Worm (Caenorhabditis elegans) whole organism, L2 larva: ENCODE measurements around the gene nstp-10.

Experiments
- Y55F3AM.14 ChIP-seq: fragments of 200-800 bp; sonication (Bioruptor generic); optimal IDR thresholded peaks from 2 replicates; lab custom pipeline; 2018; ENCODE audit warnings: mild to moderate bottlenecking, missing genetic modification characterization, missing compliant biosample characterization
- ZK546.5 ChIP-seq: sonication (generic microtip); optimal IDR thresholded peaks from 2 replicates; lab custom pipeline; 2017; ENCODE audit warnings: missing biosample characterization, missing genetic modification characterization
- alr-1 ChIP-seq: fragments of 150-350 bp; optimal IDR thresholded peaks from 2 replicates; lab custom pipeline; 2014; ENCODE audit warnings: missing biosample characterization, missing genetic modification characterization
- aly-2 ChIP-seq: fragments of 150-350 bp; optimal IDR thresholded peaks from 2 replicates; lab custom pipeline; 2014; ENCODE audit warnings: missing biosample characterization, missing genetic modification characterization
- ama-1 ChIP-seq: fragments of 150-350 bp; optimal IDR thresholded peaks from 2 replicates; lab custom pipeline; 2018; ENCODE audit warnings: inconsistent platforms
- blmp-1 ChIP-seq: sonication (generic microtip); optimal IDR thresholded peaks from 2 replicates; lab custom pipeline; 2017; ENCODE audit warnings: missing genetic modification characterization, mild to moderate bottlenecking, missing compliant biosample characterization, antibody characterized with exemption, moderate library complexity; ENCODE audit not compliant: insufficient read depth
- ceh-82 ChIP-seq: fragments of 150-350 bp; optimal IDR thresholded peaks from 2 replicates; lab custom pipeline; 2014; ENCODE audit warnings: missing biosample characterization, missing genetic modification characterization
- crh-2 ChIP-seq: sonication (generic microtip); optimal IDR thresholded peaks from 2 replicates; lab custom pipeline; 2017; ENCODE audit warnings: missing biosample characterization, missing genetic modification characterization
- dmd-4 ChIP-seq: sonication (generic microtip); optimal IDR thresholded peaks from 2 replicates; lab custom pipeline; 2017; ENCODE audit warnings: missing biosample characterization, missing genetic modification characterization
- elt-3 ChIP-seq: sonication (generic microtip); optimal IDR thresholded peaks from 2 replicates; lab custom pipeline; 2017; ENCODE audit warnings: missing biosample characterization, missing genetic modification characterization
- fos-1 ChIP-seq: fragments of 150-350 bp; optimal IDR thresholded peaks from 2 replicates; lab custom pipeline; 2014; ENCODE audit warnings: missing biosample characterization, missing genetic modification characterization
- gmeb-1 ChIP-seq: fragments of 150-350 bp; optimal IDR thresholded peaks from 2 replicates; lab custom pipeline; 2014; ENCODE audit warnings: missing biosample characterization, missing genetic modification characterization
- lin-11 ChIP-seq: fragments of 150-350 bp; sonication (generic microtip); optimal IDR thresholded peaks from 2 replicates; lab custom pipeline; 2014; ENCODE audit warnings: missing biosample characterization, missing genetic modification characterization, inconsistent platforms, mixed read lengths
- lin-39 ChIP-seq: fragments of 150-350 bp; optimal IDR thresholded peaks from 2 replicates; lab custom pipeline; 2014; ENCODE audit warnings: missing biosample characterization, missing genetic modification reagents, missing genetic modification characterization
- mab-5 ChIP-seq: fragments of 150-350 bp; optimal IDR thresholded peaks from 2 replicates; lab custom pipeline; 2014; ENCODE audit warnings: missing biosample characterization, missing genetic modification characterization
- mbf-1 ChIP-seq: sonication (generic microtip); optimal IDR thresholded peaks from 2 replicates; lab custom pipeline; 2017; ENCODE audit warnings: missing biosample characterization, missing genetic modification characterization
- mdl-1 ChIP-seq, 2 experiments: fragments of 150-350 bp in 1 of 2; sonication (generic microtip) in 1 of 2; optimal IDR thresholded peaks; 2 replicates each; lab custom pipeline; 2017; ENCODE audit warnings: missing biosample characterization in 2 of 2, missing genetic modification characterization in 2 of 2
- nhr-10 ChIP-seq: sonication (generic microtip); optimal IDR thresholded peaks from 2 replicates; lab custom pipeline; 2017; ENCODE audit warnings: missing biosample characterization, missing genetic modification characterization
- nhr-129 ChIP-seq: fragments of 150-350 bp; optimal IDR thresholded peaks from 2 replicates; lab custom pipeline; 2014; ENCODE audit warnings: missing biosample characterization, missing genetic modification characterization
- nhr-23 ChIP-seq: fragments of 150-350 bp; optimal IDR thresholded peaks from 2 replicates; lab custom pipeline; 2014; ENCODE audit warnings: missing biosample characterization, missing genetic modification reagents, missing genetic modification characterization
- nhr-25 ChIP-seq: fragments of 150-350 bp; sonication (generic microtip); optimal IDR thresholded peaks from 3 replicates; lab custom pipeline; 2014; ENCODE audit warnings: missing biosample characterization, missing genetic modification characterization
- peb-1 ChIP-seq: fragments of 150-350 bp; optimal IDR thresholded peaks from 2 replicates; lab custom pipeline; 2014; ENCODE audit warnings: missing biosample characterization, missing genetic modification characterization
- sem-4 ChIP-seq: fragments of 150-350 bp; optimal IDR thresholded peaks from 2 replicates; lab custom pipeline; 2014; ENCODE audit warnings: missing biosample characterization, missing genetic modification reagents, missing genetic modification characterization
- sma-9 ChIP-seq, 2 experiments: fragments of 150-350 bp in 1 of 2; sonication (generic microtip) in 1 of 2; optimal IDR thresholded peaks; 2 replicates each; lab custom pipeline; 2014 to 2016; ENCODE audit warnings: missing genetic modification characterization in 2 of 2, mild to moderate bottlenecking in 1 of 2, missing biosample characterization in 1 of 2, missing compliant biosample characterization in 1 of 2, missing genetic modification reagents in 1 of 2, moderate library complexity in 1 of 2
- snpc-4 ChIP-seq: fragments of 150-350 bp; optimal IDR thresholded peaks from 2 replicates; lab custom pipeline; 2014; ENCODE audit warnings: missing biosample characterization, missing genetic modification characterization
- unc-39 ChIP-seq: fragments of 150-350 bp; optimal IDR thresholded peaks from 2 replicates; lab custom pipeline; 2014; ENCODE audit warnings: missing biosample characterization, missing genetic modification characterization
- unc-62 ChIP-seq: fragments of 150-350 bp; optimal IDR thresholded peaks from 2 replicates; lab custom pipeline; 2014; ENCODE audit warnings: missing biosample characterization, missing genetic modification reagents, missing genetic modification characterization
- zag-1 ChIP-seq: fragments of 150-350 bp; optimal IDR thresholded peaks from 2 replicates; lab custom pipeline; 2014; ENCODE audit warnings: missing biosample characterization, missing genetic modification characterization

Gene nstp-10

DNA sequence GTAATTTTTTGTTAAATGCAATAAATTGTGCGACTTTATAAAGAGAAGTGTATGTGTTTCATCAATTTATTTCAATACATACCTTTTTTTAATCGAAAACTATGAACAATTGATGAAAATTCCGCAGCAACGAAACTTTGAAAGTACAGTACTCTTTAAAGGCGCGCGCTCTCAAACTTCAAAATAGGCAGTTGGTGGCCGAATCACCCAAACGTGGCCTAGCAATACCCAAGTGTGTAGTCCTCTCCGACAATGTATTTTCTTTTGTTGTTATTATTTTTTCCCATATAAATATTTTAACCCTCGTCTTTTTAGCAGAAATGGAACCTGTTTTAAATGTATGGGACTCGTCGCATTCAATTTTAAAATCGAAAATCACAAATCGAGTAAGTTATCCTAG is 13.1 kb downstream of the nstp-10 start, which contains the start of gene C50F4.4 (continued):
- TF ChIP-seq sem-4 (tag; lab: Kevin White, UChicago) = no peak

DNA sequence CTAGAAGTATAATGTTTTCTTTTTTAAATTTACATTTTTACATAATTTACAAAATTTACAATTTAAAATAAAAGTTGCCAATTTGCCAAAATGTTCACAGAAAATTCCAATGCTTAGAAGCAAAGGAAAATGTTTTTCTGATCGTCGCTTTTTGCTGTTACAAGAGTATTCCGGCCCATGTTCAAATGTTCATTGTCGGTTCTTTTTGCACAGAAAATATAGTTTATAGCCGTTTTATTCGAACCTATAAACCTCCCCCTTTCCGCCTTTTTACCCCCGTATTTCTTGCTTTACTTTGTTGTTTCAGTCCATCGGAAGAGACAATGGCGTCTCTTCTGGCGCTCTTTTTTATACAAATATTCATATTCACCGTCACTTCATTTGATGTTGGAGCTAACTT is 15.0 kb downstream of the nstp-10 start, which contains the start of gene tag-329:
tag-329 (plus strand) TSS at position 301 of the 400 bp plus-strand sequence.
- TF ChIP-seq ama-1 (lab: Kevin White, UChicago) = no peak
- no peak for TF ChIP-seq dmd-4 (tag; lab: Kevin White, UChicago)
- TF ChIP-seq mbf-1 (tag; lab: Kevin White, UChicago) = no peak
- no peak for TF ChIP-seq ceh-82 (tag; lab: Kevin White, UChicago)
- no peak for TF ChIP-seq nhr-10 (tag; lab: Kevin White, UChicago)
- TF ChIP-seq unc-39 (tag; lab: Kevin White, UChicago) = no peak
- TF ChIP-seq gmeb-1 (tag; lab: Kevin White, UChicago) = no peak

DNA sequence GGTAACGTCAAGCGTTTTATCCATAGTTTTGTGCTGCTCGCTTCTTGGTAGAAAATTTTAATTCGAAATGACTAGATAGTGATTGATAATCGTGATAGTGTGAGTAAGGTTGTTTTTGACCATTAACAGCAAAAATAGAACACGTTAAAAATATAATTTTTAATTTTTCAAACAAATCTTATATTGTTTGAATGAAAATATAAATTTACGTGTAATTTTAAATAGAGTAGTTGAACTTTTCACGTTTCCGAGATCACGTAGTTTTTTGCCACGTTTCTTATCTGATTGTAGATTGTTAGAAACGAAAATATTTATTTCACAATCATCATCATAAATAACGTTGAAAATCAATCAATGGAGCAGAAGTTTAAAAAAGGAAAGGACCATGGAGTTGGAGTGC is 18.2 kb downstream of the nstp-10 start, which contains the start of the genes C50F4.10 and pfk-1.2:
C50F4.10 (minus strand) TSS at position 101 of the 400 bp plus-strand sequence.
pfk-1.2 (plus strand) TSS at position 325 of the 400 bp plus-strand sequence.
- TF ChIP-seq peb-1 (tag; lab: Kevin White, UChicago) = no peak
- TF ChIP-seq nhr-129 (tag; lab: Kevin White, UChicago) = no peak
- no peak for TF ChIP-seq alr-1 (tag; lab: Kevin White, UChicago)
- TF ChIP-seq ceh-82 (tag; lab: Kevin White, UChicago) = no peak
- no peak for TF ChIP-seq elt-3 (tag; lab: Kevin White, UChicago)
- no peak for TF ChIP-seq lin-39 (tag; lab: Kevin White, UChicago)
- TF ChIP-seq, all 48 proteins: peak for 0

DNA sequence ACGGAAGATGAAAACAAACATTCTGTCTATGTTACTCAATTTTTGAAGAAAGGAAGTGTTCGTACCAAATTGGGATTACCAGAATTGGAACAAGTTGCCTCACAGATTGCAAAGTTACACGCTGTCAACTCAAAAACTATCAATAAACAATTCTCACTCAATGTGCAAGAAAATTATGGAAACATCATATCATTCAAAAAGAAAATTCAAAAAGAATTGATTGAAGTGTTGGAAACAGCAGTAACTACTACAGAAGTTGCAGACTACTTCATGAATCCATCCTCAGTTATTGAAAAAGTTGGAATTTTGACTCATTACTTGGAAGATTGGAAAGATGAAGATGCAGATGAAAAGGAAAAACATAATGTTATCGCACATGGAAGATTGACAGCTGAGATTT is 21.7 kb downstream of the nstp-10 start:
- TF ChIP-seq snpc-4 (tag; lab: Kevin White, UChicago) (no peak), alr-1 (tag; lab: Kevin White, UChicago) (no peak), sem-4 (tag; lab: Kevin White, UChicago) (no peak), mdl-1 (tag; optimal IDR thresholded peaks at IDR 0.05; lab: Kevin White, UChicago) (no peak), mab-5 (tag; lab: Kevin White, UChicago) (no peak), aly-2 (tag; lab: Kevin White, UChicago) (no peak), gmeb-1 (tag; lab: Kevin White, UChicago) (no peak), ZK546.5 (tag; lab: Kevin White, UChicago) (no peak), lin-11 (tag; lab: Kevin White, UChicago) (no peak), blmp-1 (tag; lab: Kevin White, UChicago) (no peak), ama-1 (lab: Kevin White, UChicago) (no peak), unc-62 (GFP tag; lab: Kevin White, UChicago) (no peak)

DNA sequence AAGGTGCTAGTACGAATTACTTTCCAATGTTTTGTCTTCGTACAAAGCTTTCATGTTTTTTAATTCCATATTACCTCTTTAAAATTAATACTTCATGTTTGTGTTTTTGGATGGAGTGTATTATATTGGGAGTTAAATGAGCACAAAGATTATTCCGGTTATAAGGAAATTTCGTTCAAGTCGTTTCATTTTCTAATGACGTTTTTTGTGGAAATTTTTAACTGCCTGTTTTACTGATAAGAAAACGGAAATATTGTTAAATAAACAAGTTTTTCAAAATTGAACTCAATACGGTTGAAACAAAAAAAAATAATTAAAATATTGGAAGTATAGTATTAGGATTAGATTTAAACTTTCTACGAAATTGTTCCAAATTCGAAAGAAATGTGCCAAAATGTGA is 22.3 kb downstream of the nstp-10 start:
- TF ChIP-seq fos-1 (tag; lab: Kevin White, UChicago) = peak; percentile 45
- TF ChIP-seq nhr-25 (tag; lab: Kevin White, UChicago) = no peak
- TF ChIP-seq unc-62 (GFP tag; lab: Kevin White, UChicago) = no peak
- no peak for TF ChIP-seq zag-1 (tag; lab: Kevin White, UChicago)
- TF ChIP-seq ceh-82 (tag; lab: Kevin White, UChicago) = no peak

DNA sequence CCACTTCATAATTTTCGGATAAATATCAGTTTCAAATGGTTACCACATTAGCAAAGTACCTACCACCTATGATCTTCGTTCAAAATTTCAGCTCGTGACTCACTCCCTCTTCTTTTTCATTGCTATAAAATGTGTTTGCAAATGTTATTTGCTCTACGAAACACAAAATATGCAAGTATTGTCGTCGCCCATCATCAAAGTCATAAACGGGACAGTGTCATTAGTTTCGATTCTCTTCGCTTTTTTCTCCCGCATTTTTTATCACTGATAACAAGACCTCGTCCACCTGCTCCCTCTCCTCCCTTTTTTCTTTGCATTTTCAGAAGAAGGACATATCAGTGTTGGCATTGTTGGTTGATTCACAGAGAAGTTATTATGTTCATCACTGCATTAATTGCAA is 23.2 kb downstream of the nstp-10 start, which contains the start of gene C50F4.1:
C50F4.1 (plus strand) TSS at position 324 of the 400 bp plus-strand sequence.
- TF ChIP-seq gmeb-1 (tag; lab: Kevin White, UChicago) (peak; percentile 3), Y55F3AM.14 (GFP tag; lab: Kevin White, UChicago) (no peak), fos-1 (tag; lab: Kevin White, UChicago) (peak; percentile 88), peb-1 (tag; lab: Kevin White, UChicago) (no peak), sma-9 (GFP tag; optimal IDR thresholded peaks at IDR 0.05; lab: Kevin White, UChicago) (peak; percentile 45), sma-9 (tag; optimal IDR thresholded peaks at IDR 0.05; lab: Kevin White, UChicago) (no peak), nhr-23 (tag; lab: Kevin White, UChicago) (no peak), unc-62 (GFP tag; lab: Kevin White, UChicago) (no peak), crh-2 (tag; lab: Kevin White, UChicago) (peak; percentile 17), lin-39 (tag; lab: Kevin White, UChicago) (no peak)
